In genomic region chr3L:17050661-17051452, dm6 we compare ENCODE assay signal across 1 fruit fly cellular context.
TF ChIP-seq lines count a peak whose summit lies in the region.

No protein-coding gene starts in this region.

TF ChIP-seq in whole organism, embryonic, 481 proteins besides CTCF, POLR2A, EP300 and RAD21 (continued from another document):
- no peak for TF ChIP-seq crc (GFP tag; optimal IDR thresholded peaks at IDR 0.05; lab: Kevin White, UChicago)
- peak; percentile 30; the same call in 1 of the 2 replicates for TF ChIP-seq vvl (GFP tag; IDR thresholded peaks at IDR 0.05; lab: Robert Waterston, UW)
- TF ChIP-seq Lhr (GFP tag; optimal IDR thresholded peaks at IDR 0.05; lab: Kevin White, UChicago): peak; percentile 12
- TF ChIP-seq CG2199 (GFP tag; IDR thresholded peaks at IDR 0.05; lab: Robert Waterston, UW): 0 out of 3 replicates have a peak, but pooled peaks have one; percentile 8
- TF ChIP-seq Med (GFP tag; lab: Kevin White, UChicago): peak; percentile 49
- TF ChIP-seq Adf1 (GFP tag; IDR thresholded peaks at IDR 0.05; lab: Robert Waterston, UW): peak; percentile 70
- TF ChIP-seq bbx (GFP tag; IDR thresholded peaks at IDR 0.05; lab: Robert Waterston, UW; ENCODE audit: partially characterized antibody): peak; percentile 31; the same call in 1 of the 2 replicates
- TF ChIP-seq CrebB (tag; optimal IDR thresholded peaks at IDR 0.05; lab: Kevin White, UChicago): no peak
- TF ChIP-seq CG13287 (GFP tag; IDR thresholded peaks at IDR 0.05; lab: Robert Waterston, UW; ENCODE audit: partially characterized antibody): peak; percentile 44
- TF ChIP-seq CG17912 (GFP tag; optimal IDR thresholded peaks at IDR 0.05; lab: Kevin White, UChicago): no peak
- TF ChIP-seq al (GFP tag; IDR thresholded peaks at IDR 0.05; lab: Robert Waterston, UW): no peak
- TF ChIP-seq repo (GFP tag; optimal IDR thresholded peaks at IDR 0.05; lab: Kevin White, UChicago): peak; percentile 26
- peak; percentile 32 for TF ChIP-seq CG8478 (optimal IDR thresholded peaks at IDR 0.05; lab: Kevin White, UChicago)
- TF ChIP-seq HmgD (GFP tag; optimal IDR thresholded peaks at IDR 0.05; lab: Kevin White, UChicago): peak; percentile 15
- no peak for TF ChIP-seq Hmr (GFP tag; optimal IDR thresholded peaks at IDR 0.05; lab: Kevin White, UChicago)
- TF ChIP-seq Ets97D (GFP tag; optimal IDR thresholded peaks at IDR 0.05; lab: Kevin White, UChicago): peak; percentile 23
- TF ChIP-seq Dek (tag; optimal IDR thresholded peaks at IDR 0.05; lab: Kevin White, UChicago): no peak
- no peak for TF ChIP-seq kah (GFP tag; optimal IDR thresholded peaks at IDR 0.05; lab: Kevin White, UChicago)
- TF ChIP-seq CG12659 (GFP tag; optimal IDR thresholded peaks at IDR 0.05; lab: Kevin White, UChicago): peak; percentile 42
- TF ChIP-seq her (GFP tag; optimal IDR thresholded peaks at IDR 0.05; lab: Kevin White, UChicago): no peak
- TF ChIP-seq abd-A (tag; optimal IDR thresholded peaks at IDR 0.05; lab: Kevin White, UChicago): peak; percentile 20
- no peak for TF ChIP-seq CG14965 (GFP tag; optimal IDR thresholded peaks at IDR 0.05; lab: Kevin White, UChicago; ENCODE audit: borderline replicate concordance)
- TF ChIP-seq Opbp (GFP tag; IDR thresholded peaks at IDR 0.05; lab: Robert Waterston, UW; ENCODE audit: partially characterized antibody): peak; percentile 39; the same call in 1 of the 3 replicates
- TF ChIP-seq Scr (GFP tag; IDR thresholded peaks at IDR 0.05; lab: Robert Waterston, UW; ENCODE audit: partially characterized antibody): 0 out of 2 replicates have a peak, but pooled peaks have one; percentile 16
- TF ChIP-seq sqz (GFP tag; optimal IDR thresholded peaks at IDR 0.05; lab: Kevin White, UChicago): no peak
- TF ChIP-seq gem (tag; optimal IDR thresholded peaks at IDR 0.05; lab: Kevin White, UChicago): peak; percentile 10
- peak; percentile 52 for TF ChIP-seq pzg (GFP tag; optimal IDR thresholded peaks at IDR 0.05; lab: Kevin White, UChicago)
- peak; percentile 7 for TF ChIP-seq CG13296 (GFP tag; optimal IDR thresholded peaks at IDR 0.05; lab: Kevin White, UChicago)
- TF ChIP-seq unc-4 (GFP tag; IDR thresholded peaks at IDR 0.05; lab: Robert Waterston, UW; ENCODE audit: partially characterized antibody): peak; percentile 22; the same call in 1 of the 2 replicates
- peak; percentile 3 for TF ChIP-seq CoRest (tag; optimal IDR thresholded peaks at IDR 0.05; lab: Kevin White, UChicago)
- peak; percentile 10 for TF ChIP-seq stwl (tag; optimal IDR thresholded peaks at IDR 0.05; lab: Kevin White, UChicago)
- TF ChIP-seq Aef1 (GFP tag; IDR thresholded peaks at IDR 0.05; lab: Robert Waterston, UW): peak; percentile 87
- no peak for TF ChIP-seq CG9932 (GFP tag; IDR thresholded peaks at IDR 0.05; lab: Robert Waterston, UW)
- TF ChIP-seq CG15514 (GFP tag; optimal IDR thresholded peaks at IDR 0.05; lab: Kevin White, UChicago): no peak
- no peak for TF ChIP-seq zfh1 (GFP tag; IDR thresholded peaks at IDR 0.05; lab: Robert Waterston, UW)
- no peak for TF ChIP-seq btn (GFP tag; optimal IDR thresholded peaks at IDR 0.05; lab: Kevin White, UChicago)
- TF ChIP-seq CG34422 (GFP tag; IDR thresholded peaks at IDR 0.05; lab: Robert Waterston, UW): peak; percentile 39; the same call in 1 of the 3 replicates
- TF ChIP-seq Pdp1 (GFP tag; optimal IDR thresholded peaks at IDR 0.05; lab: Kevin White, UChicago): peak in 1 of 2 experiments; percentile 40
- peak; percentile 37; the same call in 1 of the 2 replicates for TF ChIP-seq Rfx (GFP tag; IDR thresholded peaks at IDR 0.05; lab: Robert Waterston, UW)
- TF ChIP-seq CG17385 (GFP tag; optimal IDR thresholded peaks at IDR 0.05; lab: Kevin White, UChicago): no peak
- TF ChIP-seq CG1832 (GFP tag; optimal IDR thresholded peaks at IDR 0.05; lab: Kevin White, UChicago): no peak
- peak in 1 of 2 experiments; percentile 80 for TF ChIP-seq Eip74EF (GFP tag; optimal IDR thresholded peaks at IDR 0.05; lab: Kevin White, UChicago)
- no peak for TF ChIP-seq wor (GFP tag; IDR thresholded peaks at IDR 0.05; lab: Robert Waterston, UW)
- no peak for TF ChIP-seq lov (optimal IDR thresholded peaks at IDR 0.05; lab: Kevin White, UChicago)
- no peak for TF ChIP-seq lov (GFP tag; IDR thresholded peaks at IDR 0.05; lab: Robert Waterston, UW)
- 0 out of 2 replicates have a peak, but pooled peaks have one; percentile 5 for TF ChIP-seq slbo (GFP tag; IDR thresholded peaks at IDR 0.05; lab: Robert Waterston, UW)
- no peak for TF ChIP-seq disco-r (GFP tag; optimal IDR thresholded peaks at IDR 0.05; lab: Kevin White, UChicago)
- no peak for TF ChIP-seq hkb (optimal IDR thresholded peaks at IDR 0.05; lab: Kevin White, UChicago)
- TF ChIP-seq hkb (GFP tag; IDR thresholded peaks at IDR 0.05; lab: Robert Waterston, UW): 0 out of 2 replicates have a peak, but pooled peaks have one; percentile 19
- no peak for TF ChIP-seq Hsf (GFP tag; optimal IDR thresholded peaks at IDR 0.05; lab: Kevin White, UChicago)
- TF ChIP-seq cato (GFP tag; optimal IDR thresholded peaks at IDR 0.05; lab: Kevin White, UChicago; ENCODE audit: borderline replicate concordance): no peak
- no peak for TF ChIP-seq CG9609 (GFP tag; optimal IDR thresholded peaks at IDR 0.05; lab: Kevin White, UChicago)
- TF ChIP-seq vnd (GFP tag; IDR thresholded peaks at IDR 0.05; lab: Robert Waterston, UW; ENCODE audit: partially characterized antibody): no peak
- peak; percentile 15 for TF ChIP-seq BEAF-32 (GFP tag; optimal IDR thresholded peaks at IDR 0.05; lab: Kevin White, UChicago)
- peak; percentile 97 for TF ChIP-seq CG4360 (GFP tag; IDR thresholded peaks at IDR 0.05; lab: Robert Waterston, UW)
- peak; percentile 44 for TF ChIP-seq sens (GFP tag; lab: Kevin White, UChicago)
- no peak for TF ChIP-seq CG14050 (GFP tag; IDR thresholded peaks at IDR 0.05; lab: Robert Waterston, UW)
- TF ChIP-seq inv (GFP tag; IDR thresholded peaks at IDR 0.05; lab: Robert Waterston, UW; ENCODE audit: partially characterized antibody): no peak; the same call in 1 of the 2 replicates
- TF ChIP-seq otp (GFP tag; IDR thresholded peaks at IDR 0.05; lab: Robert Waterston, UW): no peak
- peak in 1 of 2 experiments; percentile 10 for TF ChIP-seq bsh (GFP tag; optimal IDR thresholded peaks at IDR 0.05; lab: Kevin White, UChicago)
- TF ChIP-seq CG17328 (GFP tag; IDR thresholded peaks at IDR 0.05; lab: Robert Waterston, UW): no peak
- TF ChIP-seq bcd (GFP tag; optimal IDR thresholded peaks at IDR 0.05; lab: Kevin White, UChicago): peak; percentile 13
- no peak for TF ChIP-seq CG7357 (GFP tag; IDR thresholded peaks at IDR 0.05; lab: Robert Waterston, UW)
- TF ChIP-seq CG7271 (tag; optimal IDR thresholded peaks at IDR 0.05; lab: Kevin White, UChicago): peak; percentile 6
- no peak for TF ChIP-seq ems (GFP tag; optimal IDR thresholded peaks at IDR 0.05; lab: Kevin White, UChicago)
- no peak for TF ChIP-seq CG8089 (GFP tag; optimal IDR thresholded peaks at IDR 0.05; lab: Kevin White, UChicago)
- TF ChIP-seq onecut (GFP tag; IDR thresholded peaks at IDR 0.05; lab: Robert Waterston, UW): no peak; the same call in 1 of the 2 replicates
- TF ChIP-seq gfzf (GFP tag; optimal IDR thresholded peaks at IDR 0.05; lab: Kevin White, UChicago): peak; percentile 64
- TF ChIP-seq kni (GFP tag; optimal IDR thresholded peaks at IDR 0.05; lab: Kevin White, UChicago): no peak
- 0 out of 2 replicates have a peak, but pooled peaks have one; percentile 14 for TF ChIP-seq sna (GFP tag; IDR thresholded peaks at IDR 0.05; lab: Robert Waterston, UW; ENCODE audit: partially characterized antibody)
- TF ChIP-seq CG1792 (GFP tag; optimal IDR thresholded peaks at IDR 0.05; lab: Kevin White, UChicago): no peak
- peak; percentile 12 for TF ChIP-seq CG1603 (tag; optimal IDR thresholded peaks at IDR 0.05; lab: Kevin White, UChicago)
- TF ChIP-seq CG15011 (GFP tag; optimal IDR thresholded peaks at IDR 0.05; lab: Kevin White, UChicago): no peak
- peak; percentile 95 for TF ChIP-seq CG31365 (tag; optimal IDR thresholded peaks at IDR 0.05; lab: Kevin White, UChicago)
- TF ChIP-seq CG4617 (GFP tag; optimal IDR thresholded peaks at IDR 0.05; lab: Kevin White, UChicago; ENCODE audit: borderline replicate concordance): peak; percentile 70
- no peak for TF ChIP-seq gsb-n (tag; optimal IDR thresholded peaks at IDR 0.05; lab: Kevin White, UChicago)
- TF ChIP-seq zen (tag; optimal IDR thresholded peaks at IDR 0.05; lab: Kevin White, UChicago): peak; percentile 27
- no peak for TF ChIP-seq mld (GFP tag; IDR thresholded peaks at IDR 0.05; lab: Robert Waterston, UW; ENCODE audit: partially characterized antibody)
- TF ChIP-seq chinmo (GFP tag; IDR thresholded peaks at IDR 0.05; lab: Robert Waterston, UW; ENCODE audit: partially characterized antibody): 0 out of 4 replicates have a peak, but pooled peaks have one; percentile 7
- peak; percentile 63 for TF ChIP-seq CG9797 (GFP tag; optimal IDR thresholded peaks at IDR 0.05; lab: Kevin White, UChicago)
- no peak for TF ChIP-seq Drgx (GFP tag; IDR thresholded peaks at IDR 0.05; lab: Robert Waterston, UW)
- TF ChIP-seq phol (tag; optimal IDR thresholded peaks at IDR 0.05; lab: Kevin White, UChicago): peak; percentile 11
- no peak for TF ChIP-seq CG34376 (GFP tag; optimal IDR thresholded peaks at IDR 0.05; lab: Kevin White, UChicago)
